Worm (Caenorhabditis elegans) whole organism, L2 larva: Measurements from ENCODE around the gene T23F11.11.

ENCODE experiments used
- alr-1 ChIP-seq: fragments of 150-350 bp; optimal IDR thresholded peaks from 2 replicates; lab custom pipeline; 2014; ENCODE audit warnings: missing biosample characterization, missing genetic modification characterization
- nhr-12 ChIP-seq: fragments of 150-350 bp; optimal IDR thresholded peaks from 2 replicates; lab custom pipeline; 2014; ENCODE audit warnings: missing biosample characterization, missing genetic modification characterization
- nhr-237 ChIP-seq: fragments of 150-350 bp; optimal IDR thresholded peaks from 2 replicates; lab custom pipeline; 2014; ENCODE audit warnings: missing biosample characterization, missing genetic modification characterization
- zag-1 ChIP-seq: fragments of 150-350 bp; optimal IDR thresholded peaks from 2 replicates; lab custom pipeline; 2014; ENCODE audit warnings: missing biosample characterization, missing genetic modification characterization

DNA sequence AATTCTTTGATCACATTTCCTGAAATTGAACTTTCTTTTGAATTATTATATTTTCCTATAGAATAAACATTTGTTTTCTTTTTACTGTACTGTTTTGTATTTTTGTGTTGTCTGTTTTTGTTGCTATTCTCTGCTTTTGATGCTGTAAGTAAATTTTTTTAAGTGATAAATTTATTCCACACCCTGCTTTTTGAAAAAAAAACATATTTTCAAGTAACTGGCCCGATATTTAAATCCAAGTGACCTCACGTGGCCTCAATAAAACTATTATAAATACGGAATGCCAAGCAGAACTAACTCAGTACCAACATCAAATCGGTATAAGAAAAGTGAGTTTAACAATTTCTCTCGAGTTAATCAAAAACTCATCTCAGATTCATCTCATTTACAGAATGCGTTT lies 43.2 kb downstream of the T23F11.11 start, which contains the start of gene clec-151:
- TF ChIP-seq nhr-237 (tag; lab: Kevin White, UChicago) (no peak), nhr-12 (tag; lab: Kevin White, UChicago) (no peak), zag-1 (tag; lab: Kevin White, UChicago) (no peak), alr-1 (tag; lab: Kevin White, UChicago) (no peak)
